Worm (Caenorhabditis elegans) whole organism, L4/young adult: ENCODE results near the gene frpr-12.

Source experiments
- W03F9.2 ChIP-seq: fragments of 150-350 bp; optimal IDR thresholded peaks from 2 replicates; lab custom pipeline; 2014; ENCODE audit warnings: missing biosample characterization, missing genetic modification characterization
- dao-5 ChIP-seq: sonication (generic microtip); optimal IDR thresholded peaks from 2 replicates; lab custom pipeline; 2016; ENCODE audit warnings: missing genotype, missing genetic modification characterization, moderate library complexity, missing compliant biosample characterization
- him-1 ChIP-seq: sonication (generic microtip); optimal IDR thresholded peaks from 2 replicates; lab custom pipeline; 2016; ENCODE audit warnings: missing genotype, missing genetic modification reagents, missing genetic modification characterization, missing compliant biosample characterization

- no peak for TF ChIP-seq dao-5 (tag; lab: Kevin White, UChicago)
- TF ChIP-seq him-1 = no peak
- no peak for TF ChIP-seq W03F9.2
These were observed 1.1 kb downstream of the frpr-12 start for ce11 chrV:8903916-8904315.
